Fruit fly (Drosophila melanogaster) whole organism, embryonic: ENCODE measurements around the gene Asator.

ENCODE experiments used
- Ada2b ChIP-seq: fragments of 200-800 bp; sonication (Bioruptor generic); IDR thresholded peaks from 2 replicates; pipeline ENCODE4 v1.3.6; 2022; ENCODE audit warnings: missing biosample characterization, missing genetic modification characterization
- CG10366 ChIP-seq: fragments of 200-800 bp; sonication (Bioruptor generic); IDR thresholded peaks from 2 replicates; pipeline ENCODE4 v1.3.6; 2022; ENCODE audit warnings: missing biosample characterization, missing genetic modification characterization
- CG10462 ChIP-seq: fragments of 200-800 bp; sonication (Bioruptor generic); optimal IDR thresholded peaks from 2 replicates; lab custom pipeline; 2016; ENCODE audit warnings: missing biosample characterization, missing genetic modification characterization
- CG11723 ChIP-seq: fragments of 200-800 bp; sonication (Bioruptor generic); optimal IDR thresholded peaks from 2 replicates; lab custom pipeline; 2017; ENCODE audit warnings: missing biosample characterization, mild to moderate bottlenecking, missing genetic modification characterization
- CG13287 ChIP-seq: fragments of 200-800 bp; sonication (Bioruptor generic); IDR thresholded peaks from 2 replicates; pipeline ENCODE4 v1.3.6; 2022; ENCODE audit warnings: missing biosample characterization, missing genetic modification characterization; ENCODE audit not compliant: partially characterized antibody
- CG14860 ChIP-seq: fragments of 200-800 bp; sonication (Bioruptor generic); IDR thresholded peaks from 3 replicates; pipeline ENCODE4 v1.3.6; 2022; ENCODE audit warnings: missing biosample characterization, missing genetic modification characterization; ENCODE audit not compliant: partially characterized antibody
- CG16813 ChIP-seq: fragments of 200-800 bp; sonication (Bioruptor generic); IDR thresholded peaks from 3 replicates; pipeline ENCODE4 v1.3.6; 2022; ENCODE audit warnings: missing biosample characterization, missing genetic modification characterization; ENCODE audit not compliant: partially characterized antibody
- CG17186 ChIP-seq: fragments of 200-800 bp; sonication (Bioruptor generic); optimal IDR thresholded peaks from 3 replicates; lab custom pipeline; 2017; ENCODE audit warnings: missing biosample characterization, missing genetic modification reagents, missing genetic modification characterization
- CG17359 ChIP-seq: fragments of 200-800 bp; sonication (Bioruptor generic); optimal IDR thresholded peaks from 3 replicates; lab custom pipeline; 2018; ENCODE audit warnings: missing biosample characterization, mild to moderate bottlenecking, missing genetic modification characterization, moderate library complexity
- CG17912 ChIP-seq: fragments of 200-800 bp; sonication (Bioruptor generic); optimal IDR thresholded peaks from 2 replicates; lab custom pipeline; 2018; ENCODE audit warnings: missing biosample characterization, mild to moderate bottlenecking, missing genetic modification characterization
- CG2116 ChIP-seq: fragments of 200-800 bp; sonication (Bioruptor generic); optimal IDR thresholded peaks from 3 replicates; lab custom pipeline; 2018; ENCODE audit warnings: missing biosample characterization, mild to moderate bottlenecking, missing genetic modification characterization
- CG3065 ChIP-seq: fragments of 200-800 bp; sonication (Bioruptor generic); optimal IDR thresholded peaks from 2 replicates; lab custom pipeline; 2016; ENCODE audit warnings: missing biosample characterization, missing genetic modification characterization
- CG31365 ChIP-seq: fragments of 200-800 bp; sonication (Bioruptor generic); optimal IDR thresholded peaks from 2 replicates; lab custom pipeline; 2018; ENCODE audit warnings: missing biosample characterization, mild to moderate bottlenecking, missing genetic modification characterization
- CG31441 ChIP-seq: fragments of 200-800 bp; sonication (Bioruptor generic); IDR thresholded peaks from 2 replicates; pipeline ENCODE4 v1.3.6; 2022; ENCODE audit warnings: missing biosample characterization, missing genetic modification characterization
- CG3407 ChIP-seq: fragments of 200-800 bp; sonication (Bioruptor generic); optimal IDR thresholded peaks from 2 replicates; lab custom pipeline; 2018; ENCODE audit warnings: missing biosample characterization, mild to moderate bottlenecking, missing genetic modification characterization
- CG3847 ChIP-seq: fragments of 200-800 bp; sonication (Bioruptor generic); IDR thresholded peaks from 2 replicates; pipeline ENCODE4 v1.3.6; 2022; ENCODE audit warnings: missing biosample characterization, missing genetic modification characterization
- CG3995 ChIP-seq: fragments of 200-800 bp; sonication (Bioruptor generic); optimal IDR thresholded peaks from 3 replicates; lab custom pipeline; 2016; ENCODE audit warnings: missing biosample characterization, missing genetic modification characterization
- CG42726 ChIP-seq: fragments of 200-800 bp; sonication (Bioruptor generic); IDR thresholded peaks from 2 replicates; pipeline ENCODE4 v1.3.6; 2022; ENCODE audit warnings: missing biosample characterization, missing genetic modification characterization; ENCODE audit not compliant: partially characterized antibody
- CG4617 ChIP-seq: fragments of 200-800 bp; sonication (Bioruptor generic); optimal IDR thresholded peaks from 3 replicates; lab custom pipeline; 2016; ENCODE audit warnings: missing biosample characterization, missing genetic modification characterization, borderline replicate concordance
- CG4707 ChIP-seq: fragments of 200-800 bp; sonication (Bioruptor generic); optimal IDR thresholded peaks from 2 replicates; lab custom pipeline; 2018; ENCODE audit warnings: missing biosample characterization, mild to moderate bottlenecking, missing genetic modification characterization, moderate library complexity
- CG6272 ChIP-seq: fragments of 200-800 bp; sonication (Bioruptor generic); IDR thresholded peaks from 2 replicates; pipeline ENCODE4 v1.3.6; 2022; ENCODE audit warnings: missing biosample characterization, missing genetic modification characterization
- Doc3 ChIP-seq: fragments of 200-800 bp; sonication (Bioruptor generic); IDR thresholded peaks from 3 replicates; pipeline ENCODE4 v1.3.6; 2022; ENCODE audit warnings: missing biosample characterization, missing genetic modification characterization; ENCODE audit not compliant: partially characterized antibody
- Dp ChIP-seq: fragments of 200-800 bp; sonication (Bioruptor generic); optimal IDR thresholded peaks from 2 replicates; lab custom pipeline; 2018; ENCODE audit warnings: missing biosample characterization, mild to moderate bottlenecking, missing genetic modification characterization, moderate library complexity
- Dref ChIP-seq: fragments of 200-800 bp; sonication (Bioruptor generic); IDR thresholded peaks from 2 replicates; pipeline ENCODE4 v1.3.6; 2022; ENCODE audit warnings: missing biosample characterization, missing genetic modification characterization
- E2f2 ChIP-seq: fragments of 200-800 bp; sonication (Bioruptor generic); IDR thresholded peaks from 2 replicates; pipeline ENCODE4 v1.3.6; 2022; ENCODE audit warnings: missing biosample characterization, missing genetic modification characterization
- Fer2 ChIP-seq: fragments of 200-800 bp; sonication (Bioruptor generic); optimal IDR thresholded peaks from 2 replicates; lab custom pipeline; 2018; ENCODE audit warnings: missing biosample characterization, mild to moderate bottlenecking, missing genetic modification characterization, moderate library complexity
- H2.0 ChIP-seq: fragments of 200-800 bp; sonication (Bioruptor generic); IDR thresholded peaks from 2 replicates; pipeline ENCODE4 v1.3.6; 2022; ENCODE audit warnings: missing biosample characterization, missing genetic modification characterization
- HLH4C ChIP-seq: fragments of 200-800 bp; sonication (Bioruptor generic); IDR thresholded peaks from 3 replicates; pipeline ENCODE4 v1.3.6; 2022; ENCODE audit warnings: missing biosample characterization, missing genetic modification characterization; ENCODE audit not compliant: partially characterized antibody
- MESR4 ChIP-seq: fragments of 200-800 bp; sonication (Bioruptor generic); optimal IDR thresholded peaks from 2 replicates; lab custom pipeline; 2018; ENCODE audit warnings: missing biosample characterization, mild to moderate bottlenecking, missing genetic modification characterization, moderate library complexity
- Meics ChIP-seq: fragments of 200-800 bp; sonication (Bioruptor generic); optimal IDR thresholded peaks from 2 replicates; lab custom pipeline; 2017; ENCODE audit warnings: missing biosample characterization, mild to moderate bottlenecking, missing genetic modification characterization
- NFAT ChIP-seq: fragments of 200-800 bp; sonication (Bioruptor generic); IDR thresholded peaks from 2 replicates; pipeline ENCODE4 v1.3.6; 2022; ENCODE audit warnings: missing biosample characterization, missing genetic modification characterization
- Opbp ChIP-seq: fragments of 200-800 bp; sonication (Bioruptor generic); IDR thresholded peaks from 3 replicates; pipeline ENCODE4 v1.3.6; 2022; ENCODE audit warnings: missing biosample characterization, missing genetic modification characterization; ENCODE audit not compliant: partially characterized antibody
- Taf1 ChIP-seq: fragments of 200-800 bp; sonication (Bioruptor generic); IDR thresholded peaks from 2 replicates; pipeline ENCODE4 v1.3.6; 2022; ENCODE audit warnings: missing biosample characterization, missing genetic modification characterization
- ato ChIP-seq: fragments of 200-800 bp; sonication (Bioruptor generic); IDR thresholded peaks from 2 replicates; pipeline ENCODE4 v1.3.6; 2022; ENCODE audit warnings: missing biosample characterization, missing genetic modification characterization; ENCODE audit not compliant: partially characterized antibody
- bbx ChIP-seq: fragments of 200-800 bp; sonication (Bioruptor generic); IDR thresholded peaks from 2 replicates; pipeline ENCODE4 v1.3.6; 2022; ENCODE audit warnings: missing biosample characterization, missing genetic modification characterization; ENCODE audit not compliant: partially characterized antibody
- br ChIP-seq: fragments of >200 bp; optimal IDR thresholded peaks from 2 replicates; lab custom pipeline; 2017
- dysf ChIP-seq: fragments of 200-800 bp; sonication (Bioruptor generic); IDR thresholded peaks from 3 replicates; pipeline ENCODE4 v1.3.6; 2022; ENCODE audit warnings: missing biosample characterization, missing genetic modification characterization
- grn ChIP-seq: fragments of 200-800 bp; sonication (Bioruptor generic); optimal IDR thresholded peaks from 3 replicates; lab custom pipeline; 2017; ENCODE audit warnings: missing biosample characterization, missing genetic modification characterization
- gt ChIP-seq: fragments of 200-800 bp; sonication (Bioruptor generic); IDR thresholded peaks from 2 replicates; pipeline ENCODE4 v1.3.6; 2022; ENCODE audit warnings: missing biosample characterization, missing genetic modification characterization
- hb ChIP-seq: fragments of 200-800 bp; sonication (Bioruptor generic); IDR thresholded peaks from 3 replicates; pipeline ENCODE4 v1.3.6; 2022; ENCODE audit warnings: missing biosample characterization, missing genetic modification characterization; ENCODE audit not compliant: partially characterized antibody
- hbn ChIP-seq: fragments of 200-800 bp; sonication (Bioruptor generic); IDR thresholded peaks from 2 replicates; pipeline ENCODE4 v1.3.6; 2022; ENCODE audit warnings: missing biosample characterization, missing genetic modification characterization; ENCODE audit not compliant: partially characterized antibody
- pzg ChIP-seq: fragments of 200-800 bp; sonication (Bioruptor generic); optimal IDR thresholded peaks from 3 replicates; lab custom pipeline; 2018; ENCODE audit warnings: missing biosample characterization, mild to moderate bottlenecking, missing genetic modification characterization, moderate library complexity
- row ChIP-seq: fragments of 200-800 bp; sonication (Bioruptor generic); IDR thresholded peaks from 3 replicates; pipeline ENCODE4 v1.3.6; 2022; ENCODE audit warnings: missing biosample characterization, missing genetic modification characterization
- sima ChIP-seq: fragments of 200-800 bp; sonication (Bioruptor generic); optimal IDR thresholded peaks from 2 replicates; lab custom pipeline; 2016; ENCODE audit warnings: missing biosample characterization, missing genetic modification characterization
- sqz ChIP-seq: fragments of 200-800 bp; sonication (Bioruptor generic); optimal IDR thresholded peaks from 3 replicates; lab custom pipeline; 2018; ENCODE audit warnings: missing biosample characterization, mild to moderate bottlenecking, missing genetic modification characterization
- stwl ChIP-seq: fragments of 200-800 bp; sonication (Bioruptor generic); optimal IDR thresholded peaks from 3 replicates; lab custom pipeline; 2018; ENCODE audit warnings: missing biosample characterization, mild to moderate bottlenecking, missing genetic modification characterization, moderate library complexity
- tna ChIP-seq: fragments of 200-800 bp; sonication (Bioruptor generic); IDR thresholded peaks from 2 replicates; pipeline ENCODE4 v1.3.6; 2022; ENCODE audit warnings: missing biosample characterization, missing genetic modification characterization; ENCODE audit not compliant: partially characterized antibody
- z ChIP-seq: fragments of 200-800 bp; sonication (Bioruptor generic); IDR thresholded peaks from 3 replicates; pipeline ENCODE4 v1.3.6; 2022; ENCODE audit warnings: missing biosample characterization, missing genetic modification characterization

Asator gene

dm6 chr4:482659-483134 lies 6.1 kb downstream of the Asator start (continued):
- no peak for TF ChIP-seq Fer2 (tag; lab: Kevin White, UChicago)
- TF ChIP-seq CG10366 (GFP tag; lab: Robert Waterston, UW): no peak
- TF ChIP-seq grn: peak; percentile 16
- TF ChIP-seq Meics (GFP tag; lab: Kevin White, UChicago): peak; percentile 32
- TF ChIP-seq CG31441: no peak
- TF ChIP-seq CG3407 (GFP tag; lab: Kevin White, UChicago): no peak
- no peak for TF ChIP-seq z (GFP tag; lab: Robert Waterston, UW)

dm6 chr4:481739-482138 lies 7.1 kb downstream of the Asator start:
- TF ChIP-seq CG4617 (GFP tag; lab: Kevin White, UChicago): peak; percentile 71
- no peak for TF ChIP-seq dysf (GFP tag; lab: Robert Waterston, UW)
- peak; percentile 66 for TF ChIP-seq tna (GFP tag; lab: Robert Waterston, UW)
- peak; percentile 67 for TF ChIP-seq CG13287 (GFP tag; lab: Robert Waterston, UW)
- TF ChIP-seq Taf1 (GFP tag; lab: Robert Waterston, UW): no peak
- peak; percentile 40; the same call in 1 of the 2 replicates for TF ChIP-seq hbn (GFP tag; lab: Robert Waterston, UW)
- peak; percentile 77 for TF ChIP-seq Dref (GFP tag; lab: Robert Waterston, UW)
- TF ChIP-seq HLH4C (GFP tag; lab: Robert Waterston, UW): peak; percentile 72
- no peak for TF ChIP-seq H2.0 (GFP tag; lab: Robert Waterston, UW)
- peak; percentile 9 for TF ChIP-seq CG3995 (GFP tag; lab: Kevin White, UChicago)
- TF ChIP-seq CG17186 (GFP tag; lab: Kevin White, UChicago): peak; percentile 4
- TF ChIP-seq stwl (tag; lab: Kevin White, UChicago): peak; percentile 32
- TF ChIP-seq CG6272 (GFP tag; lab: Robert Waterston, UW): no peak
- peak; percentile 70; the same call in 1 of the 2 replicates for TF ChIP-seq CG42726 (GFP tag; lab: Robert Waterston, UW)
- TF ChIP-seq sima (GFP tag; lab: Kevin White, UChicago): no peak
- no peak for TF ChIP-seq br (lab: Kevin White, UChicago)
- no peak for TF ChIP-seq CG3847 (GFP tag; lab: Robert Waterston, UW)
- TF ChIP-seq Doc3 (GFP tag; lab: Robert Waterston, UW): peak; percentile 36; the same call in 1 of the 3 replicates
- TF ChIP-seq CG17359 (tag; lab: Kevin White, UChicago): no peak
- TF ChIP-seq row (GFP tag; lab: Robert Waterston, UW): peak; percentile 54
- peak; percentile 80 for TF ChIP-seq CG16813 (GFP tag; lab: Robert Waterston, UW)
- no peak for TF ChIP-seq CG4707 (GFP tag; lab: Kevin White, UChicago)
- TF ChIP-seq hb: 0 out of 3 replicates have a peak, but pooled peaks have one; percentile 31
- TF ChIP-seq sqz (GFP tag; lab: Kevin White, UChicago): no peak
- no peak for TF ChIP-seq CG11723 (GFP tag; lab: Kevin White, UChicago)
- TF ChIP-seq CG14860 (GFP tag; lab: Robert Waterston, UW): peak; percentile 60; the same call in 2 of the 3 replicates
- TF ChIP-seq ato: peak; percentile 81; the same call in 1 of the 2 replicates
- peak; percentile 10 for TF ChIP-seq Dp
- no peak for TF ChIP-seq CG31365 (tag; lab: Kevin White, UChicago)
- TF ChIP-seq E2f2 (GFP tag; lab: Robert Waterston, UW): peak; percentile 39; the same call in 1 of the 2 replicates
- peak; percentile 79; the same call in 1 of the 2 replicates for TF ChIP-seq bbx (GFP tag; lab: Robert Waterston, UW)
- TF ChIP-seq Opbp (GFP tag; lab: Robert Waterston, UW): peak; percentile 80; the same call in 2 of the 3 replicates
- TF ChIP-seq pzg (GFP tag; lab: Kevin White, UChicago): peak; percentile 11
- TF ChIP-seq CG17912 (GFP tag; lab: Kevin White, UChicago): no peak
- TF ChIP-seq gt (GFP tag; lab: Robert Waterston, UW): no peak
- no peak for TF ChIP-seq NFAT (GFP tag; lab: Robert Waterston, UW)
- TF ChIP-seq Ada2b: no peak
- no peak for TF ChIP-seq CG10462 (GFP tag; lab: Kevin White, UChicago)
- TF ChIP-seq MESR4 (GFP tag; lab: Kevin White, UChicago): peak; percentile 32
- peak; percentile 37 for TF ChIP-seq CG2116 (GFP tag; lab: Kevin White, UChicago)
- no peak for TF ChIP-seq CG3065 (GFP tag; lab: Kevin White, UChicago)
